Fruit fly (Drosophila melanogaster) Kc167 (cell line): Measurements from ENCODE around the gene kra.

Source experiments
- Myc ChIP-seq: fragments of >200 bp; optimal IDR thresholded peaks from 2 replicates; lab custom pipeline; 2017; ENCODE audit warnings: missing external identifiers
- h ChIP-seq: fragments of >200 bp; optimal IDR thresholded peaks from 3 replicates; lab custom pipeline; 2018; ENCODE audit warnings: missing external identifiers
- psq ChIP-seq: fragments of >200 bp; optimal IDR thresholded peaks from 2 replicates; lab custom pipeline; 2017; ENCODE audit warnings: missing external identifiers
- ttk ChIP-seq: sonication (Bioruptor generic); optimal IDR thresholded peaks from 2 replicates; lab custom pipeline; 2017; ENCODE audit warnings: missing external identifiers

DNA sequence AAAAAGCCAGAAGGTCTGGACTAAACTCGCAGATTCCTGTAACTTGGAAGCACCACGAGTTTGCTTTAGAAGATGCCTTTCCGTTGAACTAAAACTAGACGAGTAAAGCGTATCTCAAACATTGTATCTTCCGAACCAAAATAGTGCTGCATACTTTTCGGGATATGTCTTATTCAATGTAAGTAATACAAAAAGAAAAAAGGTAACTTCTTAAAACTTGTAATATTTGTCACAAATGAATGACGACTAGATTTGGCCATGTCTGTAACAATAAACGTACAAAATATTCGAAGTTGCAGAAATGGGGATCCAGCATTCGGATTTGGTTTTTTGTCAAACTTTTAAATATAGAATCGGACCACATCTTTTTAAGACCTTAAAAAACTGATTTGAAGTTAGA, 6.1 kb downstream of the kra start:
- no peak for TF ChIP-seq h (lab: Kevin White, UChicago)
- no peak for TF ChIP-seq psq (lab: Kevin White, UChicago)
- TF ChIP-seq ttk (lab: Kevin White, UChicago) = no peak
- no peak for TF ChIP-seq Myc (lab: Kevin White, UChicago)
